Fruit fly (Drosophila melanogaster): ENCODE data around the gene eEF1delta.

DNA sequence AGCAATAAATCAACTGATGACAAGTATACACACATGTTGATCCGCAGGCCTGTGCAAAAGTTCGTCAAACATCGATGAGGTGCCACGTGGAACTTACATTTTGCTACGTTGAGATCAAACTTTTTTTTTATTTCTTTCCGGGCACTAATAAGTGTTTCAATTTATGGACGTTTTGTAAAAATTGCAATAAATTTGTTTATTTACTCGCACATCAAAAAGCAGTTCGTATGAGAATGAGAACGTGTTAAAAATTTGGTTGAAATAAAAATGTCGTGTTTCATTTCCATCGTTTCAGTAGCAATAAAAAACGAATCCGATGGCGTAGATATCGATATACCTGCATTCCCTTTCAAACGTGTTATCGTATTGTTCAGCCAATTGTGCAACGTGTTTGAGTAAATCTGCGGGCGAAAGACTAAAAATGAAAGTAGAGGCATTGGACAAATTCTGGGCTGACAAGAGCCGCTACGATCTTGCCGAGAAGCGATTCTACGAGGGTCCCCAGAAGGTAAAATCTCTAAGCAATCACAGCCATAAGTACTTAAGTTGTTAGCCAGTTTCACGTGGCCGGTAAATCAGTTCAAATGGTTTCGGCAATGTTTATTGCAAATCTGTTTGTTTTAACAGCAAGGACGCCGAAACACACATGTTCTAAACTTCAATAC is at the start of gene eEF1delta:
- TF ChIP-seq usp (GFP tag; optimal IDR thresholded peaks at IDR 0.05) (no peak), dmrt93B (GFP tag; optimal IDR thresholded peaks at IDR 0.05) (no peak), pan (optimal IDR thresholded peaks at IDR 0.05) (no peak), rgr (GFP tag; optimal IDR thresholded peaks at IDR 0.05) (no peak), Jra (GFP tag; optimal IDR thresholded peaks at IDR 0.05) (no peak)

All from whole organism, wandering third instar larva.